Worm (Caenorhabditis elegans): Measurements from ENCODE around the gene spp-16.
A peak's percentile ranks its signal among the peaks of the same experiment; 100 is the strongest.

The spp-16 gene

DNA sequence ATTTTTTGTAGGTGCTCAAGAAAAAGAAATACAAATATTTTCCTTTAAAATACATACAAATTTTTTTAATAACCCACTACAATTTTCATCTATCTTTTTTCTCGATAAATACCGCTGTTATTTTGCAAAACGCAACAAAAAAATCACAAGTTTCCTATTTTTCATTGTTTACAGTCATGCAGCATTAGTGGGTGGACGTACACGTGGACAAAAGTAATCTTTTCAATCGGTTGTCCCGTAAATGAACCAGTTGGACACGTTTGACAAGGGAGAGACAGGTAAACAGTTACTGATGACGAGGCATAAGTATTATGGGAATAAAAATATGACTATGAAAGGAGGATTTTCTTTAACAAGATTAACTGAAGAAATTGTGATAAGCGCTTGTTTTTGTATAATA lies 27.9 kb downstream of the spp-16 start:
- TF ChIP-seq unc-55 (GFP tag; optimal IDR thresholded peaks at IDR 0.05) (no peak), lin-11 (tag; optimal IDR thresholded peaks at IDR 0.05) (no peak), nhr-129 (tag; optimal IDR thresholded peaks at IDR 0.05) (peak; percentile 20)

DNA sequence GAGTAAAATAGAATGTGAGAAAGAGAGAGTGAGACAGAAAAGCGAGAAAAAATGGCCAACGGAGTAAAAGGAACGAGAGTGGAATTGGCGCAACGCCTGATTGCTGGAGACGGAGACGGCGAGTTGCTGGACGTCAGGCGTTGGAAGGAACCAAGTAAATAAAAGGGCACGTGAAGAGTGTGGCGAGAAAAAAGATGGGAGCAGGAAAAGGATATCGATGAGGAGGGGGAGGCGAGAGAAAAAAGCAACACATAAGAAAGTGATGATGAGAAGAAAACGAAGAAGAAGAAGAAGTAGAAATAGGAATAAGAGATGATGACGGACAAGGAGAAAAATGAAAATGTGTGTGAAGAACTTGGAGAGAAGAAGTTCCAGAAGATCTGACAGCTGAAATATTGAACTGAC lies 29.6 kb downstream of the spp-16 start:
- TF ChIP-seq nhr-21 (tag; optimal IDR thresholded peaks at IDR 0.05), result peak; percentile 83
- peak; percentile 48 for TF ChIP-seq sma-3 (GFP tag; optimal IDR thresholded peaks at IDR 0.05)
- TF ChIP-seq nhr-12 (tag; optimal IDR thresholded peaks at IDR 0.05), result no peak
- TF ChIP-seq fos-1 (tag; optimal IDR thresholded peaks at IDR 0.05), result peak; percentile 86
- TF ChIP-seq nhr-6 (tag; optimal IDR thresholded peaks at IDR 0.05), result peak; percentile 68
- TF ChIP-seq aly-2 (tag; optimal IDR thresholded peaks at IDR 0.05), result no peak
- TF ChIP-seq nhr-25 (tag; optimal IDR thresholded peaks at IDR 0.05), result peak; percentile 50
- TF ChIP-seq ceh-82 (tag; optimal IDR thresholded peaks at IDR 0.05), result no peak
- peak; percentile 50 for TF ChIP-seq ztf-4 (tag; optimal IDR thresholded peaks at IDR 0.05)
- TF ChIP-seq skn-1 (tag; optimal IDR thresholded peaks at IDR 0.05), result no peak
- peak; percentile 92 for TF ChIP-seq egl-27 (tag; optimal IDR thresholded peaks at IDR 0.05)
- TF ChIP-seq lin-13 (GFP tag; optimal IDR thresholded peaks at IDR 0.05), result peak; percentile 66
- no peak for TF ChIP-seq ceh-16 (tag; optimal IDR thresholded peaks at IDR 0.05)
- no peak for TF ChIP-seq lin-39 (tag; optimal IDR thresholded peaks at IDR 0.05)
- TF ChIP-seq lin-11 (tag; optimal IDR thresholded peaks at IDR 0.05), result peak; percentile 61
- no peak for TF ChIP-seq mbf-1 (tag; optimal IDR thresholded peaks at IDR 0.05)
- peak; percentile 50 for TF ChIP-seq snpc-4 (tag; optimal IDR thresholded peaks at IDR 0.05)
- TF ChIP-seq R02D3.7 (tag; optimal IDR thresholded peaks at IDR 0.05), result no peak
- peak; percentile 92 for TF ChIP-seq crh-2 (tag; optimal IDR thresholded peaks at IDR 0.05)
- no peak for TF ChIP-seq nhr-10 (tag; optimal IDR thresholded peaks at IDR 0.05)
- TF ChIP-seq nhr-11 (tag; optimal IDR thresholded peaks at IDR 0.05), result peak; percentile 46
- TF ChIP-seq sem-4 (tag; optimal IDR thresholded peaks at IDR 0.05), result peak; percentile 86
- TF ChIP-seq ZK546.5 (tag; optimal IDR thresholded peaks at IDR 0.05), result no peak
- TF ChIP-seq nhr-129 (tag; optimal IDR thresholded peaks at IDR 0.05), result peak; percentile 93
- TF ChIP-seq ztf-11 (tag; optimal IDR thresholded peaks at IDR 0.05), result no peak
- peak; percentile 95 for TF ChIP-seq F13H6.1 (tag; optimal IDR thresholded peaks at IDR 0.05)
- no peak for TF ChIP-seq elt-1 (tag; optimal IDR thresholded peaks at IDR 0.05)
- TF ChIP-seq nhr-237 (tag; optimal IDR thresholded peaks at IDR 0.05), result no peak
- TF ChIP-seq mab-5 (tag; optimal IDR thresholded peaks at IDR 0.05), result peak; percentile 12
- TF ChIP-seq lsy-2 (tag; optimal IDR thresholded peaks at IDR 0.05), result peak; percentile 56 to 83
- no peak for TF ChIP-seq elt-3 (tag; optimal IDR thresholded peaks at IDR 0.05)
- TF ChIP-seq sma-9 (GFP tag; optimal IDR thresholded peaks at IDR 0.05), result peak; percentile 89
- no peak for TF ChIP-seq sma-9 (tag; optimal IDR thresholded peaks at IDR 0.05)
- TF ChIP-seq zag-1 (tag; optimal IDR thresholded peaks at IDR 0.05), result peak; percentile 88
- no peak for TF ChIP-seq peb-1 (tag; optimal IDR thresholded peaks at IDR 0.05)
- TF ChIP-seq blmp-1 (tag; optimal IDR thresholded peaks at IDR 0.05; ENCODE audit: insufficient read depth), result peak; percentile 76
- peak; percentile 57 for TF ChIP-seq gmeb-1 (tag; optimal IDR thresholded peaks at IDR 0.05)
- TF ChIP-seq unc-62 (GFP tag; optimal IDR thresholded peaks at IDR 0.05), result no peak
- TF ChIP-seq unc-55 (GFP tag; optimal IDR thresholded peaks at IDR 0.05), result peak; percentile 83
- peak; percentile 91 to 96 for TF ChIP-seq mdl-1 (tag; optimal IDR thresholded peaks at IDR 0.05)
- TF ChIP-seq Y55F3AM.14 (GFP tag; optimal IDR thresholded peaks at IDR 0.05), result peak; percentile 99
- TF ChIP-seq unc-39 (tag; optimal IDR thresholded peaks at IDR 0.05), result no peak
- peak; percentile 86 for TF ChIP-seq C34F6.9 (tag; optimal IDR thresholded peaks at IDR 0.05)
- TF ChIP-seq nhr-23 (tag; optimal IDR thresholded peaks at IDR 0.05), result no peak

DNA sequence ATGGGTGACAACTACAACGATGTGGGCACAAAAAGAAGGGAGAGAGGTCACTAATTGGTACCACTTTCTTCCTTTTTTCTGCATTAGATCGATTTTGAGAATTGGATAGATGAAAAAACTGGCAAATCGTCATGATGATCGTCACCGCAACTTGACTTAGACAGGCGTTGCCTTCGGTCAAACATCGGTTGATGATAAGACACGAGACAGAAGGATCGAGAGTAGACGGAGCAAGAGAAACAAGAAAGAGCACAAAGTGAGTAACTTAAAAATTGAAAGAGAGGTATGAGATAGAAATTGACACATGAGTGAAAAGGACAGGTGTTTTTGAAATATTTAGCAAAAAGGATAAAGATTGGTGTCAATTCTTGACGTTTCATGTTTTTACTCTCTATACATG lies 31.1 kb downstream of the spp-16 start:
- peak; percentile 8 for TF ChIP-seq sma-9 (GFP tag; optimal IDR thresholded peaks at IDR 0.05)
- no peak for TF ChIP-seq sma-9 (tag; optimal IDR thresholded peaks at IDR 0.05)
- TF ChIP-seq fos-1 (tag; optimal IDR thresholded peaks at IDR 0.05), result peak; percentile 24
- no peak for TF ChIP-seq ceh-82 (tag; optimal IDR thresholded peaks at IDR 0.05)
- peak; percentile 64 for TF ChIP-seq nhr-129 (tag; optimal IDR thresholded peaks at IDR 0.05)
